Worm (Caenorhabditis elegans) whole organism, L3 larva: ENCODE measurements around the gene Y113G7A.12.

Experiments used
- R02D3.7 ChIP-seq: fragments of 150-350 bp; optimal IDR thresholded peaks from 2 replicates; lab custom pipeline; 2014; ENCODE audit warnings: missing biosample characterization, missing genetic modification characterization
- aly-2 ChIP-seq: fragments of 150-350 bp; optimal IDR thresholded peaks from 2 replicates; lab custom pipeline; 2014; ENCODE audit warnings: missing biosample characterization, missing genetic modification characterization
- ceh-16 ChIP-seq: sonication (generic microtip); optimal IDR thresholded peaks from 2 replicates; lab custom pipeline; 2017; ENCODE audit warnings: missing biosample characterization, missing genetic modification characterization
- daf-12 ChIP-seq: fragments of 150-350 bp; optimal IDR thresholded peaks from 2 replicates; lab custom pipeline; 2014; ENCODE audit warnings: missing biosample characterization, missing genetic modification reagents, missing genetic modification characterization
- egl-27 ChIP-seq: sonication (generic microtip); optimal IDR thresholded peaks from 4 replicates; lab custom pipeline; 2017; ENCODE audit warnings: missing biosample characterization, missing genetic modification reagents, missing genetic modification characterization
- egl-5 ChIP-seq: fragments of 150-350 bp; optimal IDR thresholded peaks from 2 replicates; lab custom pipeline; 2017; ENCODE audit warnings: missing biosample characterization, missing genetic modification reagents, missing genetic modification characterization, inconsistent platforms
- elt-3 ChIP-seq, 3 experiments: fragments of 150-350 bp in 1 of 3; sonication (generic microtip) in 2 of 3; optimal IDR thresholded peaks; 2 replicates in 2 of 3; 4 replicates in 1 of 3; lab custom pipeline; 2014 to 2017; ENCODE audit warnings: missing biosample characterization in 3 of 3, missing genetic modification characterization in 3 of 3
- eor-1 ChIP-seq, 2 experiments: fragments of 150-350 bp; optimal IDR thresholded peaks; 2 replicates each; lab custom pipeline; 2014 to 2018; ENCODE audit warnings: missing biosample characterization in 2 of 2, missing genetic modification characterization in 2 of 2
- fos-1 ChIP-seq: fragments of 150-350 bp; optimal IDR thresholded peaks from 2 replicates; lab custom pipeline; 2014; ENCODE audit warnings: missing biosample characterization, missing genetic modification characterization
- lin-15B ChIP-seq: fragments of 150-350 bp; optimal IDR thresholded peaks from 2 replicates; lab custom pipeline; 2014; ENCODE audit warnings: missing biosample characterization, missing genetic modification characterization
- lin-39 ChIP-seq: fragments of 150-350 bp; optimal IDR thresholded peaks from 2 replicates; lab custom pipeline; 2018; ENCODE audit warnings: missing biosample characterization, missing genetic modification reagents, missing genetic modification characterization
- mdl-1 ChIP-seq: fragments of 150-350 bp; optimal IDR thresholded peaks from 2 replicates; lab custom pipeline; 2014; ENCODE audit warnings: missing biosample characterization, missing genetic modification characterization
- nfya-1 ChIP-seq: sonication (generic microtip); optimal IDR thresholded peaks from 2 replicates; lab custom pipeline; 2017; ENCODE audit warnings: missing genetic modification characterization, mild to moderate bottlenecking, missing compliant biosample characterization, antibody characterized with exemption, moderate library complexity; ENCODE audit not compliant: insufficient read depth
- nhr-12 ChIP-seq: fragments of 150-350 bp; optimal IDR thresholded peaks from 2 replicates; lab custom pipeline; 2014; ENCODE audit warnings: missing biosample characterization, missing genetic modification characterization
- nhr-23 ChIP-seq: fragments of 150-350 bp; optimal IDR thresholded peaks from 2 replicates; lab custom pipeline; 2014; ENCODE audit warnings: missing biosample characterization, missing genetic modification reagents, missing genetic modification characterization
- nhr-237 ChIP-seq: fragments of 150-350 bp; optimal IDR thresholded peaks from 2 replicates; lab custom pipeline; 2014; ENCODE audit warnings: missing biosample characterization, missing genetic modification characterization
- nhr-28 ChIP-seq: fragments of 150-350 bp; optimal IDR thresholded peaks from 2 replicates; lab custom pipeline; 2014; ENCODE audit warnings: missing biosample characterization, missing genetic modification characterization
- nhr-43 ChIP-seq: sonication (generic microtip); optimal IDR thresholded peaks from 2 replicates; lab custom pipeline; 2016; ENCODE audit warnings: mild to moderate bottlenecking, missing genetic modification characterization, missing compliant biosample characterization; ENCODE audit not compliant: poor library complexity, severe bottlenecking
- nhr-67 ChIP-seq: fragments of 150-350 bp; optimal IDR thresholded peaks from 2 replicates; lab custom pipeline; 2014; ENCODE audit warnings: missing biosample characterization, missing genetic modification characterization
- nhr-77 ChIP-seq: fragments of 150-350 bp; optimal IDR thresholded peaks from 2 replicates; lab custom pipeline; 2014; ENCODE audit warnings: missing biosample characterization, missing genetic modification characterization

Y113G7A.12 gene

ce11 chrV:20196671-20197070, 54.3 kb downstream of the Y113G7A.12 start, which contains the start of gene ftr-1:
Gene ftr-1 (plus strand): TSS chrV:20196971.
- no peak for TF ChIP-seq mdl-1 (tag; lab: Kevin White, UChicago)
- TF ChIP-seq nhr-28 (tag; lab: Kevin White, UChicago) = no peak
- TF ChIP-seq nhr-77 (tag; lab: Kevin White, UChicago) = no peak
- TF ChIP-seq lin-39 (tag; lab: Kevin White, UChicago) = no peak
- TF ChIP-seq nhr-67 (tag; lab: Kevin White, UChicago) = no peak
- TF ChIP-seq elt-3 (tag; optimal IDR thresholded peaks at IDR 0.05; lab: Kevin White, UChicago) = no peak
- TF ChIP-seq nhr-43 = no peak
- TF ChIP-seq R02D3.7 (tag; lab: Kevin White, UChicago) = no peak
- TF ChIP-seq daf-12 (tag; lab: Kevin White, UChicago) = no peak
- TF ChIP-seq nfya-1 (tag; lab: Kevin White, UChicago) = no peak
- no peak for TF ChIP-seq eor-1 (tag; optimal IDR thresholded peaks at IDR 0.05; lab: Kevin White, UChicago)
- TF ChIP-seq nhr-237 = no peak
- TF ChIP-seq egl-5 (tag; lab: Kevin White, UChicago) = no peak
- TF ChIP-seq fos-1 (tag; lab: Kevin White, UChicago) = no peak
- no peak for TF ChIP-seq nhr-23 (tag; lab: Kevin White, UChicago)
- no peak for TF ChIP-seq lin-15B
- TF ChIP-seq egl-27 = no peak
- no peak for TF ChIP-seq nhr-12 (tag; lab: Kevin White, UChicago)
- TF ChIP-seq aly-2 (tag; lab: Kevin White, UChicago) = no peak
- TF ChIP-seq ceh-16 (tag; lab: Kevin White, UChicago) = no peak
- TF ChIP-seq, all 47 proteins: peak for 0
